Fruit fly (Drosophila melanogaster): ENCODE measurements around the gene Sbp2.

The Sbp2 gene

dm6 chr3L:8303912-8304311, at the start of gene Sbp2, which contains the start of gene CG7194:
TSS of gene Sbp2 (plus strand) at chr3L:8304157.
TSS of gene CG7194 (minus strand) at chr3L:8304059.
- no peak for TF ChIP-seq CTCF (optimal IDR thresholded peaks at IDR 0.05)

DNA sequence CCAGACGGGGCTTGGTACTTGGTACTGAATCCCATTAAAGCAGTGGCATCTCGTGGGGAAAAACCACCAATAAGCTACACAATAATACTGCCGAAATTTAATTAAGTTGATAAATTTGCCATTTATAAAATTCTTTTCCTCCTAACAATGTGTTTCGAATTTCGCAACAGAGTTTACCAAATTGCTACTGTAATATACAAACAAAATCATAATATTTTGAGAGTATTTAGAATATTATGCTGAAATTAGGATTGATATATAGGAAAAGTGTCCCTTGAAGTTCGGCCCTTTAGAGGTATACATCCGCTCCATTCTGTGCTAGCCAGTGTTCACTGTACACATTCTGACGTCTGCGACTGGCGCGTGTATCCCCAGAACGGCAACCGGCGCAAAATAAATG, 19.3 kb upstream of the Sbp2 start:
- TF ChIP-seq CTCF (optimal IDR thresholded peaks at IDR 0.05) (no peak), CG8478 (optimal IDR thresholded peaks at IDR 0.05) (no peak)

- TF ChIP-seq CTCF (optimal IDR thresholded peaks at IDR 0.05) (no peak), CG8478 (optimal IDR thresholded peaks at IDR 0.05) (no peak)
Measured at dm6 chr3L:8285291-8285690, 18.7 kb upstream of the Sbp2 start.

dm6 chr3L:8285773-8286172, 18.2 kb upstream of the Sbp2 start:
- TF ChIP-seq CG8478 (optimal IDR thresholded peaks at IDR 0.05) = no peak
- no peak for TF ChIP-seq CTCF (optimal IDR thresholded peaks at IDR 0.05)

dm6 chr3L:8286397-8286796, 17.6 kb upstream of the Sbp2 start:
- TF ChIP-seq CG8478 (optimal IDR thresholded peaks at IDR 0.05) (no peak), CTCF (optimal IDR thresholded peaks at IDR 0.05) (no peak)

DNA sequence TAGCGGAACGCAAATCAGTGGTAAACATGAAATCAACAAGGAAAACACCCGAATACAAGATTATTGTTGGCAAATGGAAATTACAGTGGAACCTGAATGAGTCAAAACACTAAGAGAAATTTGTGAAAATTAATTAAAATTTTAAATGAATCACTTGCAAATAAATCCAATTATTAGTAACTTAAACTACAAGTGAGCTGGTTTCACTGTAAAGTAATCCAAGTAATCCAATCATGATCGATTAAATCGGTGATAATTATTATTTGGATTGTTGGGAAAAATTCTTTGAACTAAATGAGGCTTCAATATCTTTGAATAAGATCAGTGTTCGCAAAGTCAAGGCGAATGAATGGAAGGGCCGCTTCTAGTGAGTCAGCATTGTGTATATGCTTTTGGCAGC, 15.6 kb upstream of the Sbp2 start:
- TF ChIP-seq CG8478 (optimal IDR thresholded peaks at IDR 0.05) (no peak), CTCF (optimal IDR thresholded peaks at IDR 0.05) (no peak)

- TF ChIP-seq CG8478 (optimal IDR thresholded peaks at IDR 0.05) (no peak), CTCF (optimal IDR thresholded peaks at IDR 0.05) (no peak)
Measured at dm6 chr3L:8289336-8290258, 14.4 kb upstream of the Sbp2 start, which contains the start of gene cert. TSS of gene cert (minus strand) at chr3L:8289870.

DNA sequence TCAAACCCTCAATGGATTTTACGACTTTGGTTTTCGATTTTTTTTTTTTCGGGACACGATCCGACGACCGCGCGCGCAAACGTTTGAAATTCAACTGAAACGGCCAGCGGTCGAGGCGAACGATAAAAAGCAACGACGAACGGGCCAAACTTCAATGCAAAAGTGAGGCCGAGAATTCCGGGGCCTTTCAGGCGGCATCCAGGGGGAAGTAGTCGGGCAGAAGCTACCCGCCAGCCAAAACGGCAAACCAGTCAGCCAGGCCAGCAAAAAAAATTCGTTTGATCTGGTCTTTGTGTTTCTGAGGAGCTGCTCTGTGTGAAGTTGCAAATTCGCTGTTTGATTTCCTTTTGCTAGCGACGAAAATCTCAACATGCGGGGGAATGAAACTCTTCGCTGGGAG, 8.7 kb upstream of the Sbp2 start, which contains the start of gene CG7201:
TSS of gene CG7201 (minus strand) at position 101 of the 400 bp plus-strand sequence.
- TF ChIP-seq CTCF (optimal IDR thresholded peaks at IDR 0.05) (no peak), CG8478 (optimal IDR thresholded peaks at IDR 0.05) (no peak)

- TF ChIP-seq CG8478 (optimal IDR thresholded peaks at IDR 0.05) (no peak), CTCF (optimal IDR thresholded peaks at IDR 0.05) (no peak)
Measured at dm6 chr3L:8296941-8297340, 7.0 kb upstream of the Sbp2 start, which contains the start of gene Rab19. TSS of gene Rab19 (plus strand) at chr3L:8297018.

- TF ChIP-seq CTCF (optimal IDR thresholded peaks at IDR 0.05) (no peak), CG8478 (optimal IDR thresholded peaks at IDR 0.05) (no peak)
Measured at dm6 chr3L:8297488-8297887, 6.5 kb upstream of the Sbp2 start.

DNA sequence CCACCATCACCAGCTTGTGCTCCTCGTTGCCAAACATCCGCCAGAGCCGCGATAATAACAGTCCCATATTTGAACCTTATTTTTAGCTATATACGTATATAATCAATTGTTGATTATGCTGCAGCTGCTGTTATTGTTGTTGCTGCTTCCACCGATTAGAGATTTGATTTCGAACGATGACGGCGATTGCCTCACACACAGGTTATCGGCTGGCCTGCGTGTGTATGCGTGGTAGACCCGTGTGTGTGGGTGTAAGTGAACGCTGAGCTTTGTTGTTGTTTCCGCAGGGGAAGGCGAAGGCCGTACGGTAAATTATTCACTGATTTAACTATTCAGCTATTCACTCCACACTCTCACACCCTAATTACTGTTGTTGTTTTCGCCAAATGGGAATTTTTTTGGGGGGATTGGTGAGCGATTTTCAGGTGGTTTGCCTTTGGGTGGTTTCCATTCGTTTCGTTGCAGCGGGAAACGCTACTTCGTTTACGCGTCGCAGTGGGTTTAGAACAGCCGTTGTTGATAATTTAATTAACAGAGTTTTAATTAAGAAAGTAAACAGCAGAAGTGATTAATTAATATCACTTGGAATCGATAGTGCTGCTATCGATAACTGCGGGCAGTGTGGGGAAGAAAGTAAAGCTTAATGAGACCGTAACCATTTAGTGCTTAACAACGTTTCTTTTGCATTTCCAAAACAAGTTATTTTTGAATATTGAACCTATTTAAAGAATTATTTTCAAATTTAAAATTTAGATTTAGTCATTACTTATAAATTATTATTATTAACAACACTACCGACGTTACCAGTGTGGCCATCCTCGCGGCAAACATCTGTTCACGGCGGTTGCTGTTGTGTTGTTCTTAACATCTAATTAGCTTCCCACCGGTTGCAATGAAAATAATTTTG, 4.5 kb upstream of the Sbp2 start, which contains the start of the genes Arl5 and CG13671:
TSS of gene Arl5 (minus strand) at position 616 of the 907 bp plus-strand sequence.
TSS of gene CG13671 (plus strand) at position 841 of the 907 bp plus-strand sequence.
- no peak for TF ChIP-seq CTCF (optimal IDR thresholded peaks at IDR 0.05)
- no peak for TF ChIP-seq CG8478 (optimal IDR thresholded peaks at IDR 0.05)

dm6 chr3L:8306880-8307279, 2.9 kb downstream of the Sbp2 start, which contains the start of gene Gr66a:
TSS of gene Gr66a (minus strand) at chr3L:8306980.
- TF ChIP-seq CG8478 (optimal IDR thresholded peaks at IDR 0.05) = no peak
- no peak for TF ChIP-seq CTCF (optimal IDR thresholded peaks at IDR 0.05)

DNA sequence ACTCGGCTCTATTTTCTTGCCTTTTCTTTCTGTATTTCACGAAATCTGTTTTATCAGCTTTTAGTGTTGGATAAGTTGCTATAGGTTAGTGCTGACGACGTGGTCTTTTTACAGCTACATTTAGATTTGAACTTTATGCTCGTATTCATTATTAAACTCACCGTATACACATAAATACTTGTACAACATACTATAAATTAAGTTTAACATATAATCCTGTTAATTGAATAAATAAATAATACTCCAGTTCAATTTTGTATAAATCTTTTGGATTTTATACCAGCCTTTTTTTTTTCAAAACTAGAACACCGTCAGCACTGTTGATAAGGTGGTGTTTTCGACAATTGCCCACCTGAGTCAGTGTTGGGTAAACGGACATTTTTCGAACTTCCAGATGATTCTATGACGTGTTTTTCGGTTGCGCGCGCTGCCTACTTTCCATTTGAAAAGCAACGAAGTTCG, 5.0 kb downstream of the Sbp2 start, which contains the start of gene BI-1:
TSS of gene BI-1 (minus strand) at position 51 of the 462 bp plus-strand sequence.
- TF ChIP-seq CTCF (optimal IDR thresholded peaks at IDR 0.05) = no peak
- no peak for TF ChIP-seq CG8478 (optimal IDR thresholded peaks at IDR 0.05)

DNA sequence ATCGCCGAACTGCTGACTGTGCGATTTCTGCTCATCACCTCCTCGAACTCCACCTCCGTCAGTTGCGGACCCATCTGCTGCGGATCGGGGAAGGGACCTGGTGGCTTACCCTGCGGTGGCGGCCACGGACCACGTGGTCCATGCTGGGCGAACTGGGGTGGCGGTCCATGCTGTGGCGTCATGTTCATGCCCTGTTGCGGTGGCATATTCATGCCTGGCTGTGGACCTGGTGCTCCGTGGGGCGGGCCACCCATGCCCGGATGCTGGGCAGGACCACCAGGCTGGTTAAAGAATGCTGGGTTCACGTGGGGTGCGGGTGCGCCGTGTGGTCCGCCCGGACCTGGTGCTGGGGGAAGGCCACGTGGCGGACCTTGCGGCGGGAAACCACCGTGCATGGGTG, 8.3 kb downstream of the Sbp2 start:
- TF ChIP-seq CTCF (optimal IDR thresholded peaks at IDR 0.05) (no peak), CG8478 (optimal IDR thresholded peaks at IDR 0.05) (no peak)

dm6 chr3L:8314788-8315140, 10.8 kb downstream of the Sbp2 start:
- no peak for TF ChIP-seq CG8478 (optimal IDR thresholded peaks at IDR 0.05)
- no peak for TF ChIP-seq CTCF (optimal IDR thresholded peaks at IDR 0.05)

Measured in S2 (cell line).